Worm (Caenorhabditis elegans): Measurements from ENCODE around the gene R07E5.19.

Gene R07E5.19

ce11 chrIII:4449357-4449756, 31.5 kb upstream of the R07E5.19 start:
- TF ChIP-seq aly-2 (tag; optimal IDR thresholded peaks at IDR 0.05): no peak
- no peak for TF ChIP-seq ctbp-1 (GFP tag; IDR thresholded peaks at IDR 0.05)
- TF ChIP-seq dmd-6 (GFP tag; IDR thresholded peaks at IDR 0.05): peak; percentile 32; the same call in 1 of the 2 replicates
- peak; percentile 71 for TF ChIP-seq arid-1 (GFP tag; conservative IDR thresholded peaks at IDR 0.05)
- 0 out of 4 replicates have a peak, but pooled peaks have one; percentile 6 to 28 for TF ChIP-seq madf-5 (GFP tag; IDR thresholded peaks at IDR 0.05)
- TF ChIP-seq Y75B8A.6 (GFP tag; IDR thresholded peaks at IDR 0.05): 0 out of 2 replicates have a peak, but pooled peaks have one; percentile 29
- no peak for TF ChIP-seq nhr-42 (GFP tag; IDR thresholded peaks at IDR 0.05)
- TF ChIP-seq ama-1 (optimal IDR thresholded peaks at IDR 0.05): no peak
- peak; percentile 51 for TF ChIP-seq unc-130 (GFP tag; optimal IDR thresholded peaks at IDR 0.05)
- no peak for TF ChIP-seq ceh-20 (GFP tag; IDR thresholded peaks at IDR 0.05)
- TF ChIP-seq daf-19 (GFP tag; conservative IDR thresholded peaks at IDR 0.05): peak; percentile 46; the same call in 1 of the 2 replicates
- TF ChIP-seq mdt-29 (GFP tag; IDR thresholded peaks at IDR 0.05): 0 out of 2 replicates have a peak, but pooled peaks have one; percentile 7
- peak; percentile 10 for TF ChIP-seq mes-2 (tag; optimal IDR thresholded peaks at IDR 0.05; ENCODE audit: poor library complexity, severe bottlenecking)
- TF ChIP-seq F49E8.2 (tag; optimal IDR thresholded peaks at IDR 0.05; ENCODE audit: borderline replicate concordance): peak; percentile 48
- TF ChIP-seq php-3 (GFP tag; IDR thresholded peaks at IDR 0.05): 0 out of 2 replicates have a peak, but pooled peaks have one; percentile 21
- 0 out of 2 replicates have a peak, but pooled peaks have one; percentile 60 for TF ChIP-seq dmd-8 (GFP tag; IDR thresholded peaks at IDR 0.05)
- no peak for TF ChIP-seq ztf-7 (tag; optimal IDR thresholded peaks at IDR 0.05)
- TF ChIP-seq ceh-28 (tag; optimal IDR thresholded peaks at IDR 0.05): no peak
- TF ChIP-seq nhr-102 (tag; optimal IDR thresholded peaks at IDR 0.05): peak; percentile 26
- no peak for TF ChIP-seq saeg-2 (GFP tag; IDR thresholded peaks at IDR 0.05)
- no peak for TF ChIP-seq mdl-1 (tag; optimal IDR thresholded peaks at IDR 0.05)
- TF ChIP-seq egl-43 (GFP tag; IDR thresholded peaks at IDR 0.05): 0 out of 2 replicates have a peak, but pooled peaks have one; percentile 41
- TF ChIP-seq lim-7 (GFP tag; IDR thresholded peaks at IDR 0.05): peak; percentile 61; the same call in 1 of the 2 replicates
- TF ChIP-seq lir-3 (tag; optimal IDR thresholded peaks at IDR 0.05): no peak
- TF ChIP-seq pqm-1 (tag; optimal IDR thresholded peaks at IDR 0.05): no peak
- TF ChIP-seq D1046.2 (GFP tag; IDR thresholded peaks at IDR 0.05): 0 out of 2 replicates have a peak, but pooled peaks have one; percentile 70
- TF ChIP-seq hlh-30 (tag; optimal IDR thresholded peaks at IDR 0.05; ENCODE audit: insufficient read depth): peak; percentile 6
- TF ChIP-seq pha-4 (GFP tag; IDR thresholded peaks at IDR 0.05): peak; percentile 41; the same call in 1 of the 2 replicates
- TF ChIP-seq pha-4 (tag; optimal IDR thresholded peaks at IDR 0.05): no peak
- no peak for TF ChIP-seq ceh-62 (tag; optimal IDR thresholded peaks at IDR 0.05)
- TF ChIP-seq dpl-1 (GFP tag; optimal IDR thresholded peaks at IDR 0.05): no peak
- TF ChIP-seq attf-4 (tag; optimal IDR thresholded peaks at IDR 0.05): no peak
- peak; percentile 49; the same call in 1 of the 2 replicates for TF ChIP-seq vab-7 (GFP tag; IDR thresholded peaks at IDR 0.05)
- peak; percentile 12 for TF ChIP-seq nhr-48 (tag; optimal IDR thresholded peaks at IDR 0.05)
- TF ChIP-seq F26F4.8 (GFP tag; conservative IDR thresholded peaks at IDR 0.05): 0 out of 2 replicates have a peak, but pooled peaks have one; percentile 28
- no peak for TF ChIP-seq mep-1 (tag; optimal IDR thresholded peaks at IDR 0.05)
- TF ChIP-seq unc-62 (GFP tag; optimal IDR thresholded peaks at IDR 0.05 in 1 of 2): peak in 1 of 2 experiments; percentile 47
- TF ChIP-seq unc-62 (tag; optimal IDR thresholded peaks at IDR 0.05): no peak
- no peak for TF ChIP-seq hmg-1.1 (GFP tag; IDR thresholded peaks at IDR 0.05)
- TF ChIP-seq zip-2 (tag; optimal IDR thresholded peaks at IDR 0.05): no peak
- 0 out of 2 replicates have a peak, but pooled peaks have one; percentile 53 for TF ChIP-seq snpc-1.2 (GFP tag; IDR thresholded peaks at IDR 0.05)
- TF ChIP-seq daf-16 (GFP tag; optimal IDR thresholded peaks at IDR 0.05): peak in 1 of 2 experiments; percentile 64
- TF ChIP-seq daf-16 (tag; optimal IDR thresholded peaks at IDR 0.05): no peak
- peak; percentile 63 for TF ChIP-seq lin-38 (GFP tag; IDR thresholded peaks at IDR 0.05)
- TF ChIP-seq dve-1 (tag; optimal IDR thresholded peaks at IDR 0.05; ENCODE audit: insufficient read depth): peak; percentile 44

All from whole organism, L4 larva.